Fruit fly (Drosophila melanogaster) whole organism, adult: Measurements from ENCODE around the gene CG14223.

Experiments used
- CG11617 ChIP-seq: fragments of 200-800 bp; sonication (Bioruptor generic); optimal IDR thresholded peaks from 2 replicates; lab custom pipeline; 2017; ENCODE audit warnings: mild to moderate bottlenecking, missing biosample characterization, missing genetic modification reagents, missing genetic modification characterization
- CG12768 ChIP-seq: fragments of 200-800 bp; sonication (Bioruptor generic); optimal IDR thresholded peaks from 2 replicates; lab custom pipeline; 2017; ENCODE audit warnings: missing biosample characterization, missing genetic modification characterization, mild to moderate bottlenecking, moderate library complexity, missing genetic modification reagents
- CG1620 ChIP-seq: fragments of 200-800 bp; sonication (Bioruptor generic); optimal IDR thresholded peaks from 2 replicates; lab custom pipeline; 2016; ENCODE audit warnings: missing biosample characterization, missing genetic modification characterization
- CG5204 ChIP-seq: fragments of 200-800 bp; sonication (Bioruptor generic); optimal IDR thresholded peaks from 2 replicates; lab custom pipeline; 2016; ENCODE audit warnings: missing biosample characterization, missing genetic modification characterization
- CG7101 ChIP-seq: fragments of 200-800 bp; sonication (Bioruptor generic); optimal IDR thresholded peaks from 2 replicates; lab custom pipeline; 2018; ENCODE audit warnings: missing biosample characterization, mild to moderate bottlenecking, missing genetic modification characterization, moderate library complexity
- Clk ChIP-seq: fragments of 200-800 bp; sonication (Bioruptor generic); optimal IDR thresholded peaks from 2 replicates; lab custom pipeline; 2017; ENCODE audit warnings: missing biosample characterization, missing genetic modification characterization
- Hr96 ChIP-seq: fragments of 200-800 bp; sonication (Bioruptor generic); optimal IDR thresholded peaks from 2 replicates; lab custom pipeline; 2016; ENCODE audit warnings: missing biosample characterization, missing genetic modification characterization
- bab1 ChIP-seq: fragments of 200-800 bp; sonication (Bioruptor generic); optimal IDR thresholded peaks from 3 replicates; lab custom pipeline; 2019; ENCODE audit warnings: missing biosample characterization, mild to moderate bottlenecking, missing genetic modification characterization, moderate library complexity
- cic ChIP-seq: fragments of 200-800 bp; sonication (Bioruptor generic); optimal IDR thresholded peaks from 2 replicates; lab custom pipeline; 2017; ENCODE audit warnings: missing biosample characterization, mild to moderate bottlenecking, missing genetic modification characterization, moderate library complexity
- kay ChIP-seq: fragments of 200-800 bp; sonication (Bioruptor generic); peaks from one replicate; lab custom pipeline; 2016; ENCODE audit warnings: missing biosample characterization, missing genetic modification characterization, borderline replicate concordance
- ovo ChIP-seq: fragments of 200-800 bp; sonication (Bioruptor generic); optimal IDR thresholded peaks from 2 replicates; lab custom pipeline; 2016; ENCODE audit warnings: missing biosample characterization, missing genetic modification characterization
- pad ChIP-seq: fragments of 200-800 bp; sonication (Bioruptor generic); optimal IDR thresholded peaks from 3 replicates; lab custom pipeline; 2017; ENCODE audit warnings: missing biosample characterization, missing genetic modification characterization, mild to moderate bottlenecking, moderate library complexity, missing genetic modification reagents
- tj ChIP-seq: fragments of 200-800 bp; sonication (Bioruptor generic); optimal IDR thresholded peaks from 3 replicates; lab custom pipeline; 2017; ENCODE audit warnings: missing biosample characterization, mild to moderate bottlenecking, missing genetic modification characterization, moderate library complexity
- toe ChIP-seq: fragments of 200-800 bp; sonication (Bioruptor generic); optimal IDR thresholded peaks from 2 replicates; lab custom pipeline; 2016; ENCODE audit warnings: missing biosample characterization, missing genetic modification characterization

- TF ChIP-seq kay (GFP tag; lab: Kevin White, UChicago): no peak
- peak; percentile 27 for TF ChIP-seq CG7101 (tag; lab: Kevin White, UChicago)
- TF ChIP-seq CG5204 (GFP tag; lab: Kevin White, UChicago): no peak
- no peak for TF ChIP-seq cic (GFP tag; lab: Kevin White, UChicago)
- no peak for TF ChIP-seq Hr96 (GFP tag; lab: Kevin White, UChicago)
- TF ChIP-seq Clk (GFP tag; lab: Kevin White, UChicago): no peak
- no peak for TF ChIP-seq tj (GFP tag; lab: Kevin White, UChicago)
- TF ChIP-seq CG11617 (GFP tag; lab: Kevin White, UChicago): no peak
- TF ChIP-seq ovo (GFP tag; lab: Kevin White, UChicago): peak; percentile 66
- TF ChIP-seq CG1620 (GFP tag; lab: Kevin White, UChicago): peak; percentile 18
- TF ChIP-seq pad (GFP tag; lab: Kevin White, UChicago): peak; percentile 53
- no peak for TF ChIP-seq toe (GFP tag; lab: Kevin White, UChicago)
- TF ChIP-seq bab1: no peak
- TF ChIP-seq CG12768: no peak
Observed at dm6 chrX:19697255-19697877, 33.6 kb upstream of the CG14223 start.
